Fruit fly (Drosophila melanogaster) whole organism, prepupa: Measurements from ENCODE around the gene Marcal1.

Experiments
- Blimp-1 ChIP-seq: fragments of 200-800 bp; sonication (Bioruptor generic); optimal IDR thresholded peaks from 3 replicates; lab custom pipeline; 2017; ENCODE audit warnings: missing biosample characterization, missing genetic modification characterization, mild to moderate bottlenecking, moderate library complexity, missing genetic modification reagents
- CG10631 ChIP-seq: fragments of 200-800 bp; sonication (Bioruptor generic); optimal IDR thresholded peaks from 2 replicates; lab custom pipeline; 2016; ENCODE audit warnings: missing biosample characterization, missing genetic modification characterization
- CG10669 ChIP-seq: fragments of 200-800 bp; sonication (Bioruptor generic); optimal IDR thresholded peaks from 3 replicates; lab custom pipeline; 2018; ENCODE audit warnings: missing biosample characterization, mild to moderate bottlenecking, missing genetic modification characterization, moderate library complexity
- CG11294 ChIP-seq: fragments of 200-800 bp; sonication (Bioruptor generic); IDR thresholded peaks from 2 replicates; pipeline ENCODE4 v1.3.6; 2022; ENCODE audit warnings: missing biosample characterization, missing genetic modification characterization
- CG11762 ChIP-seq: fragments of 200-800 bp; sonication (Bioruptor generic); optimal IDR thresholded peaks from 3 replicates; lab custom pipeline; 2016; ENCODE audit warnings: missing biosample characterization, missing genetic modification characterization; ENCODE audit not compliant: insufficient read depth
- CG11902 ChIP-seq: fragments of 200-800 bp; sonication (Bioruptor generic); optimal IDR thresholded peaks from 3 replicates; lab custom pipeline; 2016; ENCODE audit warnings: missing biosample characterization, missing genetic modification characterization
- CG15336 ChIP-seq: fragments of 200-800 bp; sonication (Bioruptor generic); IDR thresholded peaks from 2 replicates; pipeline ENCODE4 v1.3.6; 2022; ENCODE audit warnings: missing biosample characterization, missing genetic modification characterization
- CG1621 ChIP-seq: fragments of 200-800 bp; sonication (Bioruptor generic); optimal IDR thresholded peaks from 3 replicates; lab custom pipeline; 2018; ENCODE audit warnings: missing biosample characterization, mild to moderate bottlenecking, missing genetic modification characterization
- CG16779 ChIP-seq: fragments of 200-800 bp; sonication (Bioruptor generic); optimal IDR thresholded peaks from 3 replicates; lab custom pipeline; 2017; ENCODE audit warnings: missing biosample characterization, mild to moderate bottlenecking, missing genetic modification characterization
- CG3032 ChIP-seq: fragments of 200-800 bp; optimal IDR thresholded peaks from 2 replicates; lab custom pipeline; 2019; ENCODE audit warnings: missing biosample characterization, mild to moderate bottlenecking, missing genetic modification characterization, moderate library complexity
- CG31627 ChIP-seq: fragments of 200-800 bp; sonication (Bioruptor generic); optimal IDR thresholded peaks from 3 replicates; lab custom pipeline; 2016; ENCODE audit warnings: missing biosample characterization, missing genetic modification characterization
- CG32006 ChIP-seq: fragments of 200-800 bp; sonication (Bioruptor generic); optimal IDR thresholded peaks from 3 replicates; lab custom pipeline; 2017; ENCODE audit warnings: missing biosample characterization, mild to moderate bottlenecking, missing genetic modification characterization
- CG34406 ChIP-seq: fragments of 200-800 bp; sonication (Bioruptor generic); optimal IDR thresholded peaks from 3 replicates; lab custom pipeline; 2016; ENCODE audit warnings: missing biosample characterization, missing genetic modification characterization
- CG3919 ChIP-seq: fragments of 200-800 bp; sonication (Bioruptor generic); optimal IDR thresholded peaks from 3 replicates; lab custom pipeline; 2016; ENCODE audit warnings: missing biosample characterization, missing genetic modification characterization
- CG4318 ChIP-seq: fragments of 200-800 bp; sonication (Bioruptor generic); optimal IDR thresholded peaks from 3 replicates; lab custom pipeline; 2017; ENCODE audit warnings: missing biosample characterization, mild to moderate bottlenecking, missing genetic modification characterization
- CG6163 ChIP-seq: fragments of 200-800 bp; sonication (Bioruptor generic); IDR thresholded peaks from 3 replicates; pipeline ENCODE4 v1.3.6; 2022; ENCODE audit warnings: missing biosample characterization, missing genetic modification characterization
- CG6276 ChIP-seq: fragments of 200-800 bp; sonication (Bioruptor generic); optimal IDR thresholded peaks from 2 replicates; lab custom pipeline; 2017; ENCODE audit warnings: missing biosample characterization, mild to moderate bottlenecking, missing genetic modification characterization
- CG6792 ChIP-seq: fragments of 200-800 bp; sonication (Bioruptor generic); optimal IDR thresholded peaks from 3 replicates; lab custom pipeline; 2016; ENCODE audit warnings: missing biosample characterization, missing genetic modification characterization
- CG6854 ChIP-seq: fragments of 200-800 bp; sonication (Bioruptor generic); optimal IDR thresholded peaks from 2 replicates; lab custom pipeline; 2017; ENCODE audit warnings: missing biosample characterization, mild to moderate bottlenecking, missing genetic modification characterization
- CG7368 ChIP-seq: fragments of 200-800 bp; sonication (Bioruptor generic); optimal IDR thresholded peaks from 3 replicates; lab custom pipeline; 2016; ENCODE audit warnings: missing biosample characterization, missing genetic modification characterization
- CG8119 ChIP-seq: fragments of 200-800 bp; sonication (Bioruptor generic); IDR thresholded peaks from 3 replicates; pipeline ENCODE4 v1.3.6; 2022; ENCODE audit warnings: missing biosample characterization, missing genetic modification characterization
- CG8319 ChIP-seq: fragments of 200-800 bp; sonication (Bioruptor generic); optimal IDR thresholded peaks from 3 replicates; lab custom pipeline; 2016; ENCODE audit warnings: missing biosample characterization, missing genetic modification characterization
- CG8632 ChIP-seq: fragments of 200-800 bp; sonication (Bioruptor generic); optimal IDR thresholded peaks from 3 replicates; lab custom pipeline; 2016; ENCODE audit warnings: missing biosample characterization, missing genetic modification characterization
- CG9139 ChIP-seq: fragments of 200-800 bp; sonication (Bioruptor generic); optimal IDR thresholded peaks from 3 replicates; lab custom pipeline; 2017; ENCODE audit warnings: missing biosample characterization, mild to moderate bottlenecking, missing genetic modification characterization
- Eip75B ChIP-seq: fragments of 200-800 bp; sonication (Bioruptor generic); optimal IDR thresholded peaks from 3 replicates; lab custom pipeline; 2016; ENCODE audit warnings: missing biosample characterization, missing genetic modification characterization
- Eip93F ChIP-seq: fragments of 200-800 bp; sonication (Bioruptor generic); optimal IDR thresholded peaks from 2 replicates; lab custom pipeline; 2016; ENCODE audit warnings: missing biosample characterization, mild to moderate bottlenecking, missing genetic modification characterization
- Ets21C ChIP-seq: fragments of 200-800 bp; sonication (Bioruptor generic); optimal IDR thresholded peaks from 3 replicates; lab custom pipeline; 2016; ENCODE audit warnings: missing biosample characterization, missing genetic modification characterization
- Ets96B ChIP-seq: fragments of 200-800 bp; optimal IDR thresholded peaks from 2 replicates; lab custom pipeline; 2019; ENCODE audit warnings: missing biosample characterization, mild to moderate bottlenecking, missing genetic modification characterization, moderate library complexity
- Gug ChIP-seq: fragments of 200-800 bp; sonication (Bioruptor generic); IDR thresholded peaks from 2 replicates; pipeline ENCODE4 v1.3.6; 2022; ENCODE audit warnings: missing biosample characterization, missing genetic modification characterization
- Hr38 ChIP-seq: sonication (Bioruptor generic); optimal IDR thresholded peaks from 2 replicates; lab custom pipeline; 2016; ENCODE audit warnings: missing biosample characterization, missing genetic modification characterization
- Hr39 ChIP-seq: fragments of 200-800 bp; sonication (Bioruptor generic); optimal IDR thresholded peaks from 2 replicates; lab custom pipeline; 2016; ENCODE audit warnings: missing biosample characterization, missing genetic modification characterization
- Lpt ChIP-seq: fragments of 200-800 bp; sonication (Bioruptor generic); optimal IDR thresholded peaks from 3 replicates; lab custom pipeline; 2016; ENCODE audit warnings: missing biosample characterization, missing genetic modification characterization
- Met ChIP-seq: fragments of 200-800 bp; sonication (Bioruptor generic); optimal IDR thresholded peaks from 3 replicates; lab custom pipeline; 2016; ENCODE audit warnings: missing biosample characterization, missing genetic modification characterization
- OdsH ChIP-seq: fragments of 200-800 bp; sonication (Bioruptor generic); optimal IDR thresholded peaks from 3 replicates; lab custom pipeline; 2016; ENCODE audit warnings: missing biosample characterization, missing genetic modification characterization
- Smox ChIP-seq: fragments of 200-800 bp; sonication (Bioruptor generic); optimal IDR thresholded peaks from 3 replicates; lab custom pipeline; 2016; ENCODE audit warnings: missing biosample characterization, missing genetic modification characterization
- Sox14 ChIP-seq: fragments of 200-800 bp; sonication (Bioruptor generic); optimal IDR thresholded peaks from 3 replicates; lab custom pipeline; 2016; ENCODE audit warnings: missing biosample characterization, missing genetic modification characterization
- Sox15 ChIP-seq: fragments of 200-800 bp; sonication (Bioruptor generic); optimal IDR thresholded peaks from 3 replicates; lab custom pipeline; 2016; ENCODE audit warnings: missing biosample characterization, missing genetic modification characterization
- achi ChIP-seq: fragments of 200-800 bp; sonication (Bioruptor generic); optimal IDR thresholded peaks from 3 replicates; lab custom pipeline; 2016; ENCODE audit warnings: missing biosample characterization, missing genetic modification characterization
- acj6 ChIP-seq: fragments of 200-800 bp; sonication (Bioruptor generic); optimal IDR thresholded peaks from 3 replicates; lab custom pipeline; 2016; ENCODE audit warnings: missing biosample characterization, missing genetic modification characterization
- cyc ChIP-seq: fragments of 200-800 bp; sonication (Bioruptor generic); optimal IDR thresholded peaks from 3 replicates; lab custom pipeline; 2016; ENCODE audit warnings: missing biosample characterization, missing genetic modification characterization
- dac ChIP-seq: fragments of 200-800 bp; sonication (Bioruptor generic); optimal IDR thresholded peaks from 2 replicates; lab custom pipeline; 2017; ENCODE audit warnings: missing biosample characterization, mild to moderate bottlenecking, missing genetic modification characterization
- eg ChIP-seq: fragments of 200-800 bp; sonication (Bioruptor generic); IDR thresholded peaks from 3 replicates; pipeline ENCODE4 v1.3.6; 2022; ENCODE audit warnings: missing biosample characterization, missing genetic modification characterization
- esn ChIP-seq: fragments of 200-800 bp; sonication (Bioruptor generic); optimal IDR thresholded peaks from 2 replicates; lab custom pipeline; 2016; ENCODE audit warnings: missing biosample characterization, mild to moderate bottlenecking, missing genetic modification characterization, moderate library complexity
- fd85E ChIP-seq: fragments of 200-800 bp; sonication (Bioruptor generic); optimal IDR thresholded peaks from 3 replicates; lab custom pipeline; 2016; ENCODE audit warnings: missing biosample characterization, missing genetic modification characterization
- fkh ChIP-seq: fragments of 200-800 bp; sonication (Bioruptor generic); optimal IDR thresholded peaks from 3 replicates; lab custom pipeline; 2017; ENCODE audit warnings: missing biosample characterization, mild to moderate bottlenecking, missing genetic modification characterization, moderate library complexity
- lz ChIP-seq: fragments of 200-800 bp; sonication (Bioruptor generic); optimal IDR thresholded peaks from 3 replicates; lab custom pipeline; 2016; ENCODE audit warnings: missing biosample characterization, missing genetic modification characterization
- net ChIP-seq: fragments of 200-800 bp; sonication (Bioruptor generic); optimal IDR thresholded peaks from 3 replicates; lab custom pipeline; 2016; ENCODE audit warnings: missing biosample characterization, missing genetic modification characterization
- pdm3 ChIP-seq: fragments of 200-800 bp; sonication (Bioruptor generic); optimal IDR thresholded peaks from 3 replicates; lab custom pipeline; 2016; ENCODE audit warnings: missing biosample characterization, missing genetic modification characterization
- salr ChIP-seq, 2 experiments: fragments of 200-800 bp; sonication (Bioruptor generic); optimal IDR thresholded peaks; 3 replicates each; lab custom pipeline; 2016 to 2018; ENCODE audit warnings: missing biosample characterization in 2 of 2, missing genetic modification characterization in 2 of 2, mild to moderate bottlenecking in 1 of 2
- spab ChIP-seq: fragments of 200-800 bp; sonication (Bioruptor generic); optimal IDR thresholded peaks from 2 replicates; lab custom pipeline; 2017; ENCODE audit warnings: missing biosample characterization, mild to moderate bottlenecking, missing genetic modification characterization, missing genetic modification reagents
- ss ChIP-seq, 2 experiments: fragments of 200-800 bp; sonication (Bioruptor generic); optimal IDR thresholded peaks; 2 replicates in 1 of 2; 3 replicates in 1 of 2; lab custom pipeline; 2017 to 2018; ENCODE audit warnings: mild to moderate bottlenecking in 2 of 2, missing biosample characterization in 2 of 2, missing genetic modification characterization in 2 of 2, moderate library complexity in 1 of 2
- svp ChIP-seq: fragments of 200-800 bp; sonication (Bioruptor generic); peaks from one replicate; lab custom pipeline; 2016; ENCODE audit warnings: missing biosample characterization, missing genetic modification characterization
- topi ChIP-seq: fragments of 200-800 bp; sonication (Bioruptor generic); optimal IDR thresholded peaks from 3 replicates; lab custom pipeline; 2016; ENCODE audit warnings: missing biosample characterization, missing genetic modification characterization
- vri ChIP-seq: fragments of 200-800 bp; sonication (Bioruptor generic); optimal IDR thresholded peaks from 3 replicates; lab custom pipeline; 2016; ENCODE audit warnings: missing biosample characterization, mild to moderate bottlenecking, missing genetic modification characterization

Marcal1 gene

DNA sequence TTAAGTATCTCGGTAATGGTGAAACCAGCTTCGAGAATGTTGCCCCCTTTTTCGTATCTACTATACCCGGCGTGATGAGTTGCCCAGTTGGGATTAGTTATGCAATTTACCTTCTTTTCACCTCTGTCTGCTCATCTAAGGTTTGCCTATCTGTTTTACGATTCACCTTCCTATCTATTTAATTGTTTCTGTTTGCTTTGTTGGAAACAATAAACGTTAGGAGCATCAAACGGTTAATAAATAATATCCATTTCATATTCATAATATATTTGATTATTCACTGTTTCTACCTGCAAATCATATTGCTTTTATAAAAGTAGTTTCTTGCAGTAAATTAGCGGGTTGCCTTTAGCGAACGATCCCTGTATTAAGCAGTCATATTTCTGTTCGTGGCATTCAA, 51.9 kb downstream of the Marcal1 start:
- no peak for TF ChIP-seq CG11902 (GFP tag; lab: Kevin White, UChicago)
- no peak for TF ChIP-seq CG16779 (tag; lab: Kevin White, UChicago)
- TF ChIP-seq CG10669 (GFP tag; lab: Kevin White, UChicago): no peak
- peak; percentile 24 for TF ChIP-seq pdm3 (GFP tag; lab: Kevin White, UChicago)
- no peak for TF ChIP-seq CG11762 (GFP tag; lab: Kevin White, UChicago)
- TF ChIP-seq eg (GFP tag; lab: Robert Waterston, UW): 0 out of 3 replicates have a peak, but pooled peaks have one; percentile 11
- no peak for TF ChIP-seq salr (GFP tag; optimal IDR thresholded peaks at IDR 0.05; lab: Kevin White, UChicago)
- TF ChIP-seq CG15336 (GFP tag; lab: Robert Waterston, UW): 0 out of 2 replicates have a peak, but pooled peaks have one; percentile 15
- TF ChIP-seq acj6 (GFP tag; lab: Kevin White, UChicago): no peak
- TF ChIP-seq net (GFP tag; lab: Kevin White, UChicago): no peak
- peak; percentile 9 for TF ChIP-seq esn (GFP tag; lab: Kevin White, UChicago)
- no peak for TF ChIP-seq CG31627
- no peak for TF ChIP-seq achi
- TF ChIP-seq svp: no peak
- TF ChIP-seq Sox14 (GFP tag; lab: Kevin White, UChicago): no peak
- TF ChIP-seq CG11294 (GFP tag; lab: Robert Waterston, UW): no peak
- no peak for TF ChIP-seq CG6792 (GFP tag; lab: Kevin White, UChicago)
- peak; percentile 7 for TF ChIP-seq CG32006 (GFP tag; lab: Kevin White, UChicago)
- TF ChIP-seq CG10631 (GFP tag; lab: Kevin White, UChicago): no peak
- no peak for TF ChIP-seq CG6276
- no peak for TF ChIP-seq CG4318 (GFP tag; lab: Kevin White, UChicago)
- no peak for TF ChIP-seq Eip75B
- TF ChIP-seq CG7368 (GFP tag; lab: Kevin White, UChicago): no peak
- TF ChIP-seq Gug (GFP tag; lab: Robert Waterston, UW): no peak
- no peak for TF ChIP-seq Ets21C (GFP tag; lab: Kevin White, UChicago)
- no peak for TF ChIP-seq cyc
- no peak for TF ChIP-seq Blimp-1
- TF ChIP-seq CG6854 (GFP tag; lab: Kevin White, UChicago): no peak
- TF ChIP-seq CG3032 (tag; lab: Kevin White, UChicago): no peak
- TF ChIP-seq ss (GFP tag; optimal IDR thresholded peaks at IDR 0.05; lab: Kevin White, UChicago): no peak
- no peak for TF ChIP-seq spab (GFP tag; lab: Kevin White, UChicago)
- TF ChIP-seq Hr39 (GFP tag; lab: Kevin White, UChicago): no peak
- no peak for TF ChIP-seq Met (GFP tag; lab: Kevin White, UChicago)
- TF ChIP-seq CG8119 (GFP tag; lab: Robert Waterston, UW): no peak
- TF ChIP-seq Sox15 (GFP tag; lab: Kevin White, UChicago): no peak
- TF ChIP-seq Lpt (GFP tag; lab: Kevin White, UChicago): no peak
- peak; percentile 9 for TF ChIP-seq OdsH (GFP tag; lab: Kevin White, UChicago)
- TF ChIP-seq CG34406: no peak
- peak; percentile 16 for TF ChIP-seq CG3919
- no peak for TF ChIP-seq CG1621 (tag; lab: Kevin White, UChicago)
- TF ChIP-seq Ets96B (tag; lab: Kevin White, UChicago): no peak
- no peak for TF ChIP-seq Eip93F (GFP tag; lab: Kevin White, UChicago)
- no peak for TF ChIP-seq Hr38 (GFP tag; lab: Kevin White, UChicago)
- TF ChIP-seq lz (GFP tag; lab: Kevin White, UChicago): no peak
- TF ChIP-seq CG6163 (GFP tag; lab: Robert Waterston, UW): peak; percentile 20; the same call in 1 of the 3 replicates
- no peak for TF ChIP-seq CG9139
- no peak for TF ChIP-seq CG8319
- TF ChIP-seq fd85E: no peak
- no peak for TF ChIP-seq Smox
- TF ChIP-seq fkh (GFP tag; lab: Kevin White, UChicago): peak; percentile 8
- TF ChIP-seq vri (GFP tag; lab: Kevin White, UChicago): peak; percentile 52
- no peak for TF ChIP-seq dac (GFP tag; lab: Kevin White, UChicago)
- TF ChIP-seq topi: no peak
- TF ChIP-seq CG8632: no peak
